Worm (Caenorhabditis elegans) whole organism, mixed stage, embryonic: ENCODE measurements around the gene nhr-238.

Source experiments
- blmp-1 ChIP-seq: fragments of 150-350 bp; optimal IDR thresholded peaks from 2 replicates; lab custom pipeline; 2014; ENCODE audit warnings: missing biosample characterization, missing genetic modification characterization
- elt-3 ChIP-seq: fragments of 150-350 bp; optimal IDR thresholded peaks from 2 replicates; lab custom pipeline; 2014; ENCODE audit warnings: missing biosample characterization, missing genetic modification characterization
- nhr-12 ChIP-seq: fragments of 150-350 bp; optimal IDR thresholded peaks from 2 replicates; lab custom pipeline; 2014; ENCODE audit warnings: missing biosample characterization, missing genetic modification characterization
- nhr-237 ChIP-seq: fragments of 150-350 bp; optimal IDR thresholded peaks from 2 replicates; lab custom pipeline; 2014; ENCODE audit warnings: missing biosample characterization, missing genetic modification characterization
- pha-4 ChIP-seq: fragments of 150-350 bp; optimal IDR thresholded peaks from 2 replicates; lab custom pipeline; 2018; ENCODE audit warnings: missing biosample characterization, missing genetic modification reagents, missing genetic modification characterization
- snpc-4 ChIP-seq: fragments of 150-350 bp; optimal IDR thresholded peaks from 2 replicates; lab custom pipeline; 2014; ENCODE audit warnings: missing biosample characterization, missing genetic modification characterization
- unc-39 ChIP-seq: fragments of 150-350 bp; optimal IDR thresholded peaks from 2 replicates; lab custom pipeline; 2014; ENCODE audit warnings: missing biosample characterization, missing genetic modification characterization
- unc-62 ChIP-seq: fragments of 150-350 bp; optimal IDR thresholded peaks from 2 replicates; lab custom pipeline; 2014; ENCODE audit warnings: missing biosample characterization, missing genetic modification reagents, missing genetic modification characterization

DNA sequence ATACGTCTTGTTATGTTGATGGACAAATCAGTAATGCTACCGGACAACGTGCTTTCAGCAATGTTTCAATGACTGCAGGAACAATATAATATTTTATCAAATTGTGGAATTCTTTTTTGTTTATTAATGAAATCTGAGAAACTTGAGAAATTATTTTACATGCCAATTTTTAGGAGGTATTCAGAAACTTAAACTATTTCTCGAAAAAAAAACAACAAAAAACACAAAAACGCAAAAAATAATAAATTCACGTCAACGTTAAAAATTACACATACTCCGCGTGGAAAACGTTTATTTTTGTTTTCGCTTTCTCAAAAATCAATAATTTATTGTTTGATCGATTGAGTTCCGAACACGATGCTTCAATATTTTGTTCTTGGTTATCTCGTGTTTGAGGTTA is 13.0 kb upstream of the nhr-238 start, which contains the start of gene Y46H3D.1:
- TF ChIP-seq unc-62 (GFP tag; lab: Kevin White, UChicago) (no peak), unc-39 (no peak), elt-3 (no peak), nhr-12 (tag; lab: Kevin White, UChicago) (no peak), pha-4 (tag; lab: Kevin White, UChicago) (no peak), blmp-1 (tag; lab: Kevin White, UChicago) (no peak), snpc-4 (tag; lab: Kevin White, UChicago) (no peak), nhr-237 (tag; lab: Kevin White, UChicago) (no peak)
